Worm (Caenorhabditis elegans) whole organism, late embryonic: ENCODE measurements around the gene rpl-9.
A peak's percentile ranks its signal among the peaks of the same experiment; 100 is the strongest.

Experiments used
- C38D4.7 ChIP-seq: fragments of 200-800 bp; sonication (Bioruptor generic); optimal IDR thresholded peaks from 2 replicates; lab custom pipeline; 2018; ENCODE audit warnings: mild to moderate bottlenecking, missing genetic modification characterization, moderate library complexity, missing compliant biosample characterization
- F13H6.1 ChIP-seq: sonication (generic microtip); optimal IDR thresholded peaks from 2 replicates; lab custom pipeline; 2016; ENCODE audit warnings: missing genetic modification characterization, missing compliant biosample characterization
- K09A11.1 ChIP-seq: sonication (generic microtip); optimal IDR thresholded peaks from 2 replicates; lab custom pipeline; 2017; ENCODE audit warnings: antibody characterized with exemption, mild to moderate bottlenecking, missing genetic modification characterization, missing compliant biosample characterization; ENCODE audit not compliant: insufficient read depth
- T23F11.4 ChIP-seq: fragments of 200-800 bp; sonication (Bioruptor generic); optimal IDR thresholded peaks from 2 replicates; lab custom pipeline; 2018; ENCODE audit warnings: mild to moderate bottlenecking, missing genetic modification characterization, missing compliant biosample characterization
- Y22D7AL.16 ChIP-seq: sonication (generic microtip); optimal IDR thresholded peaks from 2 replicates; lab custom pipeline; 2016; ENCODE audit warnings: missing genetic modification characterization, missing compliant biosample characterization
- ahr-1 ChIP-seq: sonication (generic microtip); optimal IDR thresholded peaks from 2 replicates; lab custom pipeline; 2016; ENCODE audit warnings: missing genetic modification characterization, missing compliant biosample characterization
- ceh-14 ChIP-seq: sonication (generic microtip); optimal IDR thresholded peaks from 2 replicates; lab custom pipeline; 2016; ENCODE audit warnings: missing genotype, missing genetic modification characterization, missing compliant biosample characterization
- ceh-18 ChIP-seq: sonication (generic microtip); optimal IDR thresholded peaks from 2 replicates; lab custom pipeline; 2016; ENCODE audit warnings: missing genetic modification characterization, missing compliant biosample characterization
- ceh-19 ChIP-seq: fragments of 200-800 bp; sonication (Bioruptor generic); optimal IDR thresholded peaks from 2 replicates; lab custom pipeline; 2018; ENCODE audit warnings: mild to moderate bottlenecking, missing genetic modification characterization, missing compliant biosample characterization
- ceh-2 ChIP-seq: sonication (generic microtip); optimal IDR thresholded peaks from 2 replicates; lab custom pipeline; 2016; ENCODE audit warnings: missing genotype, missing genetic modification characterization, missing compliant biosample characterization
- ceh-30 ChIP-seq: fragments of 150-350 bp; optimal IDR thresholded peaks from 2 replicates; lab custom pipeline; 2014; ENCODE audit warnings: missing biosample characterization, missing genetic modification characterization
- ceh-31 ChIP-seq: sonication (generic microtip); optimal IDR thresholded peaks from 2 replicates; lab custom pipeline; 2016; ENCODE audit warnings: missing genetic modification characterization, missing compliant biosample characterization
- ceh-34 ChIP-seq: sonication (generic microtip); optimal IDR thresholded peaks from 2 replicates; lab custom pipeline; 2016; ENCODE audit warnings: mild to moderate bottlenecking, missing genetic modification characterization, missing compliant biosample characterization
- ceh-48 ChIP-seq: sonication (generic microtip); optimal IDR thresholded peaks from 2 replicates; lab custom pipeline; 2016; ENCODE audit warnings: missing genetic modification characterization, inconsistent platforms, missing compliant biosample characterization
- ceh-6 ChIP-seq: fragments of 200-800 bp; sonication (Bioruptor generic); optimal IDR thresholded peaks from 2 replicates; lab custom pipeline; 2018; ENCODE audit warnings: mild to moderate bottlenecking, missing genetic modification characterization, missing compliant biosample characterization
- ceh-9 ChIP-seq: sonication (generic microtip); optimal IDR thresholded peaks from 2 replicates; lab custom pipeline; 2016; ENCODE audit warnings: mild to moderate bottlenecking, missing genetic modification characterization, inconsistent platforms, missing compliant biosample characterization
- che-1 ChIP-seq: sonication (generic microtip); optimal IDR thresholded peaks from 2 replicates; lab custom pipeline; 2016; ENCODE audit warnings: mild to moderate bottlenecking, missing genetic modification characterization, missing compliant biosample characterization
- dmd-4 ChIP-seq: sonication (generic microtip); optimal IDR thresholded peaks from 2 replicates; lab custom pipeline; 2016; ENCODE audit warnings: borderline replicate concordance, missing genetic modification characterization, missing compliant biosample characterization
- dve-1 ChIP-seq: sonication (generic microtip); optimal IDR thresholded peaks from 2 replicates; lab custom pipeline; 2017; ENCODE audit warnings: antibody characterized with exemption, mild to moderate bottlenecking, missing genetic modification characterization, missing compliant biosample characterization
- elt-2 ChIP-seq: sonication (generic microtip); optimal IDR thresholded peaks from 2 replicates; lab custom pipeline; 2016; ENCODE audit warnings: missing genetic modification reagents, missing genetic modification characterization, missing compliant biosample characterization
- elt-4 ChIP-seq: sonication (generic microtip); optimal IDR thresholded peaks from 2 replicates; lab custom pipeline; 2016; ENCODE audit warnings: missing genetic modification characterization, missing compliant biosample characterization
- ets-4 ChIP-seq: sonication (generic microtip); optimal IDR thresholded peaks from 2 replicates; lab custom pipeline; 2016; ENCODE audit warnings: missing genetic modification characterization, missing compliant biosample characterization
- eyg-1 ChIP-seq: sonication (generic microtip); optimal IDR thresholded peaks from 2 replicates; lab custom pipeline; 2016; ENCODE audit warnings: missing genotype, missing genetic modification characterization, missing compliant biosample characterization
- fax-1 ChIP-seq: sonication (generic microtip); optimal IDR thresholded peaks from 2 replicates; lab custom pipeline; 2016; ENCODE audit warnings: missing genotype, missing genetic modification characterization, missing compliant biosample characterization
- fkh-10 ChIP-seq: fragments of 150-350 bp; optimal IDR thresholded peaks from 2 replicates; lab custom pipeline; 2014; ENCODE audit warnings: missing biosample characterization, missing genetic modification reagents, missing genetic modification characterization
- fkh-6 ChIP-seq: sonication (generic microtip); optimal IDR thresholded peaks from 2 replicates; lab custom pipeline; 2016; ENCODE audit warnings: missing genetic modification characterization, missing compliant biosample characterization
- hlh-13 ChIP-seq: fragments of 200-800 bp; sonication (Bioruptor generic); optimal IDR thresholded peaks from 2 replicates; lab custom pipeline; 2018; ENCODE audit warnings: mild to moderate bottlenecking, missing genetic modification characterization, missing compliant biosample characterization
- hlh-6 ChIP-seq: sonication (generic microtip); optimal IDR thresholded peaks from 2 replicates; lab custom pipeline; 2016; ENCODE audit warnings: missing genotype, missing genetic modification characterization, missing compliant biosample characterization
- hlh-8 ChIP-seq: sonication (generic microtip); optimal IDR thresholded peaks from 2 replicates; lab custom pipeline; 2016; ENCODE audit warnings: missing genotype, missing genetic modification characterization, missing compliant biosample characterization
- lim-6 ChIP-seq: sonication (generic microtip); optimal IDR thresholded peaks from 2 replicates; lab custom pipeline; 2016; ENCODE audit warnings: missing genetic modification characterization, missing compliant biosample characterization
- lin-11 ChIP-seq: fragments of 200-800 bp; sonication (Bioruptor generic); optimal IDR thresholded peaks from 2 replicates; lab custom pipeline; 2018; ENCODE audit warnings: mild to moderate bottlenecking, missing genetic modification characterization, missing compliant biosample characterization
- mec-3 ChIP-seq: sonication (generic microtip); optimal IDR thresholded peaks from 2 replicates; lab custom pipeline; 2016; ENCODE audit warnings: borderline replicate concordance, missing genetic modification characterization, missing compliant biosample characterization
- nfya-1 ChIP-seq: sonication (generic microtip); optimal IDR thresholded peaks from 2 replicates; lab custom pipeline; 2017; ENCODE audit warnings: missing genetic modification characterization, mild to moderate bottlenecking, missing compliant biosample characterization, antibody characterized with exemption, moderate library complexity
- nhr-11 ChIP-seq: fragments of 150-350 bp; optimal IDR thresholded peaks from 2 replicates; lab custom pipeline; 2014; ENCODE audit warnings: missing biosample characterization, missing genetic modification characterization
- nhr-232 ChIP-seq: sonication (generic microtip); optimal IDR thresholded peaks from 2 replicates; lab custom pipeline; 2016; ENCODE audit warnings: missing genetic modification characterization, missing compliant biosample characterization
- npax-4 ChIP-seq: sonication (generic microtip); optimal IDR thresholded peaks from 2 replicates; lab custom pipeline; 2016; ENCODE audit warnings: missing genetic modification characterization, missing compliant biosample characterization
- pag-3 ChIP-seq: sonication (generic microtip); optimal IDR thresholded peaks from 2 replicates; lab custom pipeline; 2016; ENCODE audit warnings: missing compliant biosample characterization, missing genetic modification characterization, borderline replicate concordance
- pax-1 ChIP-seq: fragments of 150-350 bp; optimal IDR thresholded peaks from 2 replicates; lab custom pipeline; 2014; ENCODE audit warnings: missing biosample characterization, missing genetic modification characterization
- pha-2 ChIP-seq: sonication (generic microtip); optimal IDR thresholded peaks from 2 replicates; lab custom pipeline; 2017; ENCODE audit warnings: mild to moderate bottlenecking, missing genetic modification characterization, missing compliant biosample characterization
- pha-4 ChIP-seq: fragments of 150-350 bp; optimal IDR thresholded peaks from 2 replicates; lab custom pipeline; 2018; ENCODE audit warnings: missing biosample characterization, missing genetic modification reagents, missing genetic modification characterization
- pqm-1 ChIP-seq: sonication (generic microtip); optimal IDR thresholded peaks from 2 replicates; lab custom pipeline; 2016; ENCODE audit warnings: missing genetic modification characterization, missing compliant biosample characterization
- pros-1 ChIP-seq: fragments of 150-350 bp; optimal IDR thresholded peaks from 2 replicates; lab custom pipeline; 2014; ENCODE audit warnings: missing biosample characterization, missing genetic modification reagents, missing genetic modification characterization
- rnt-1 ChIP-seq: sonication (generic microtip); optimal IDR thresholded peaks from 2 replicates; lab custom pipeline; 2016; ENCODE audit warnings: missing genetic modification characterization, missing compliant biosample characterization
- sox-2 ChIP-seq: fragments of 200-800 bp; sonication (Bioruptor generic); IDR thresholded peaks from 2 replicates; pipeline ENCODE4 v1.3.6; 2022; ENCODE audit warnings: missing genetic modification reagents, missing genetic modification characterization, missing compliant biosample characterization
- sox-4 ChIP-seq: sonication (generic microtip); optimal IDR thresholded peaks from 2 replicates; lab custom pipeline; 2017; ENCODE audit warnings: mild to moderate bottlenecking, missing genetic modification characterization, inconsistent platforms, missing compliant biosample characterization
- syd-9 ChIP-seq: sonication (generic microtip); optimal IDR thresholded peaks from 2 replicates; lab custom pipeline; 2016; ENCODE audit warnings: mild to moderate bottlenecking, missing genetic modification characterization, moderate library complexity, missing compliant biosample characterization
- tbx-2 ChIP-seq: sonication (generic microtip); optimal IDR thresholded peaks from 2 replicates; lab custom pipeline; 2016; ENCODE audit warnings: missing genetic modification characterization, missing compliant biosample characterization
- tbx-7 ChIP-seq: sonication (generic microtip); optimal IDR thresholded peaks from 2 replicates; lab custom pipeline; 2016; ENCODE audit warnings: missing genotype, missing genetic modification characterization, missing compliant biosample characterization
- ttx-3 ChIP-seq: sonication (generic microtip); optimal IDR thresholded peaks from 2 replicates; lab custom pipeline; 2016; ENCODE audit warnings: missing genetic modification reagents, missing genetic modification characterization, missing compliant biosample characterization
- unc-3 ChIP-seq, 2 experiments: fragments of 200-800 bp in 1 of 2; sonication (Bioruptor generic) in 1 of 2; sonication (generic microtip) in 1 of 2; conservative IDR thresholded peaks in 1 of 2; optimal IDR thresholded peaks in 1 of 2; 2 replicates each; pipeline versions ENCODE4 v1.3.6 to Lab custom; 2016 to 2022; ENCODE audit warnings: missing compliant biosample characterization in 2 of 2, missing genetic modification characterization in 2 of 2, missing genetic modification reagents in 1 of 2
- zip-5 ChIP-seq: sonication (generic microtip); optimal IDR thresholded peaks from 2 replicates; lab custom pipeline; 2016; ENCODE audit warnings: missing genetic modification characterization, missing compliant biosample characterization
- ztf-16 ChIP-seq: sonication (generic microtip); optimal IDR thresholded peaks from 2 replicates; lab custom pipeline; 2017; ENCODE audit warnings: missing genetic modification characterization, missing compliant biosample characterization

rpl-9 gene

ce11 chrIII:7570083-7570695 is 2.4 kb downstream of the rpl-9 start, which contains the start of gene R13A5.7:
Gene R13A5.7, minus strand, starts transcription at chrIII:7570133.
- TF ChIP-seq ceh-18 (tag; lab: Kevin White, UChicago) (peak; percentile 43), ceh-6 (no peak), C38D4.7 (no peak), ztf-16 (tag; lab: Kevin White, UChicago) (no peak), ceh-14 (no peak), ahr-1 (tag; lab: Kevin White, UChicago) (no peak), hlh-6 (tag; lab: Kevin White, UChicago) (peak; percentile 48), ceh-19 (GFP tag; lab: Kevin White, UChicago) (peak; percentile 56), eyg-1 (tag; lab: Kevin White, UChicago) (no peak), hlh-8 (tag; lab: Kevin White, UChicago) (no peak), mec-3 (tag; lab: Kevin White, UChicago) (no peak), syd-9 (peak; percentile 13), pros-1 (tag; lab: Kevin White, UChicago) (peak; percentile 70), ceh-2 (tag; lab: Kevin White, UChicago) (peak; percentile 40), ceh-31 (tag; lab: Kevin White, UChicago) (peak; percentile 86), ttx-3 (no peak), T23F11.4 (GFP tag; lab: Kevin White, UChicago) (no peak), dve-1 (tag; lab: Kevin White, UChicago) (peak; percentile 25), hlh-13 (GFP tag; lab: Kevin White, UChicago) (no peak), ceh-9 (no peak), pqm-1 (no peak), pag-3 (tag; lab: Kevin White, UChicago) (no peak), nfya-1 (tag; lab: Kevin White, UChicago) (peak; percentile 83), tbx-2 (tag; lab: Kevin White, UChicago) (peak; percentile 83), sox-2 (no peak), lim-6 (tag; lab: Kevin White, UChicago) (no peak), K09A11.1 (tag; lab: Kevin White, UChicago) (no peak), zip-5 (tag; lab: Kevin White, UChicago) (no peak), elt-2 (tag; lab: Kevin White, UChicago) (peak; percentile 33), nhr-232 (tag; lab: Kevin White, UChicago) (no peak), ceh-34 (tag; lab: Kevin White, UChicago) (peak; percentile 78), pax-1 (tag; lab: Kevin White, UChicago) (no peak), ceh-30 (tag; lab: Kevin White, UChicago) (no peak), che-1 (tag; lab: Kevin White, UChicago) (no peak), sox-4 (tag; lab: Kevin White, UChicago) (no peak), fkh-6 (tag; lab: Kevin White, UChicago) (no peak), dmd-4 (tag; lab: Kevin White, UChicago) (peak; percentile 2), ceh-48 (tag; lab: Kevin White, UChicago) (no peak), nhr-11 (tag; lab: Kevin White, UChicago) (no peak), F13H6.1 (peak; percentile 56), pha-4 (tag; lab: Kevin White, UChicago) (no peak), lin-11 (tag; lab: Kevin White, UChicago) (no peak), npax-4 (tag; lab: Kevin White, UChicago) (no peak), pha-2 (tag; lab: Kevin White, UChicago) (no peak), Y22D7AL.16 (no peak), fax-1 (no peak), ets-4 (tag; lab: Kevin White, UChicago) (no peak), unc-3 (GFP tag; conservative IDR thresholded peaks at IDR 0.05; lab: Robert Waterston, UW) (no peak), unc-3 (tag; optimal IDR thresholded peaks at IDR 0.05; lab: Kevin White, UChicago) (no peak), fkh-10 (no peak), elt-4 (no peak), tbx-7 (tag; lab: Kevin White, UChicago) (no peak), rnt-1 (tag; lab: Kevin White, UChicago) (no peak)
